Fruit fly (Drosophila melanogaster): ENCODE measurements around the gene tzn.

tzn gene

DNA sequence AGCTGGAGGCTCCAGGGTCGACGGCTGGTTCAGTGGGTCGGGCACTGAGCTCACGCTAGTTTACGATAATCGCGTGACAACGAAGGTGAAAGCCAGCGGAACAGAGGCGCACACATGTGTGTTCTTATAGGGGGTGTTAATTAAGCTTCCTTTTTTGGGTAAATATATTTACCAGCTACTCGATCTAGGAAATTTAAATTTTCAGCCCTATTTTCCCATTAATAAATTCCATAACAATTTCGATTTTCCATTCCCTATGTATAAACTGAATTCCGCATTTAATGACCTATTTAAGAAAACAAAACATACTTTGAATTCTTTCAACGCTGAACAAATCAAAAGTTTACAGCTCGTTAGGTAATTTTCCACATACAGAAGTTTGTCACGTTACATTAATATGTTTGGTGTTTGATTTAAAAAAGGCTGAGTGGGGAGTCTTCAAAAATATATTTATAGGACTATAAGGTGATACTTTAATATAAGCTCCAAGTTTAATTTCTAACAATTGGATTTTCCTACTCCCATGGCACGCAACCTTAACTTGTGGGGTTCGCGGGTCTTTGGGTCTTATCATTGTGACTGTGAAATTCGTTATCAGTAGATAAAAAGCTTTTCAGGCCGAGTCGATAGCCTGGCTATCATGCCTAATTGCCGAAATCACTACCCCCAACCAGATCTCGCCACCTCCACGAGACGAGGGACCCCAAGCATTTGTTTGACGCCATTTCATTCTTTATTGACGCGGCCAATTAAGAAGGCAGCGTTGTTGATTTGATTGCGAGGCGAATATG, 38.8 kb downstream of the tzn start, which contains the start of gene CG13255 (continued):
- TF ChIP-seq unc-4 (GFP tag; IDR thresholded peaks at IDR 0.05; ENCODE audit: partially characterized antibody) (no peak), onecut (GFP tag; IDR thresholded peaks at IDR 0.05) (no peak), CG4404 (GFP tag; IDR thresholded peaks at IDR 0.05) (no peak), ind (GFP tag; optimal IDR thresholded peaks at IDR 0.05) (peak; percentile 53), CG2199 (GFP tag; IDR thresholded peaks at IDR 0.05) (no peak), Eip74EF (GFP tag; optimal IDR thresholded peaks at IDR 0.05) (peak in 1 of 2 experiments; percentile 24), CG13424 (tag; optimal IDR thresholded peaks at IDR 0.05) (peak; percentile 54), CG17568 (GFP tag; optimal IDR thresholded peaks at IDR 0.05) (no peak), dm (GFP tag; optimal IDR thresholded peaks at IDR 0.05) (no peak), CG6254 (GFP tag; optimal IDR thresholded peaks at IDR 0.05) (no peak), Nf-YA (GFP tag; IDR thresholded peaks at IDR 0.05) (no peak), chinmo (GFP tag; IDR thresholded peaks at IDR 0.05; ENCODE audit: partially characterized antibody) (no peak), sd (tag; optimal IDR thresholded peaks at IDR 0.05) (peak; percentile 11), CG7556 (GFP tag; optimal IDR thresholded peaks at IDR 0.05) (peak; percentile 69), Hmx (GFP tag; optimal IDR thresholded peaks at IDR 0.05) (peak; percentile 48), CG13287 (GFP tag; IDR thresholded peaks at IDR 0.05; ENCODE audit: partially characterized antibody) (no peak), CG11723 (GFP tag; optimal IDR thresholded peaks at IDR 0.05) (peak; percentile 14), peb (GFP tag; IDR thresholded peaks at IDR 0.05) (no peak), CG11504 (tag; optimal IDR thresholded peaks at IDR 0.05) (peak; percentile 66), CG8359 (GFP tag; optimal IDR thresholded peaks at IDR 0.05; ENCODE audit: borderline replicate concordance) (no peak), CG18476 (GFP tag; optimal IDR thresholded peaks at IDR 0.05) (no peak), NFAT (GFP tag; IDR thresholded peaks at IDR 0.05) (peak; percentile 42; the same call in 1 of the 2 replicates), CG18619 (GFP tag; optimal IDR thresholded peaks at IDR 0.05) (peak; percentile 38), Bteb2 (GFP tag; optimal IDR thresholded peaks at IDR 0.05) (peak; percentile 47), CG17385 (GFP tag; optimal IDR thresholded peaks at IDR 0.05) (peak; percentile 54), sens (GFP tag) (peak; percentile 54), CG6654 (GFP tag; optimal IDR thresholded peaks at IDR 0.05) (peak; percentile 18), ash1 (GFP tag; optimal IDR thresholded peaks at IDR 0.05) (no peak), D19A (tag; optimal IDR thresholded peaks at IDR 0.05) (peak; percentile 16), CG6175 (GFP tag; IDR thresholded peaks at IDR 0.05) (no peak), CG2116 (GFP tag; optimal IDR thresholded peaks at IDR 0.05) (no peak), Med (GFP tag) (peak; percentile 74), CG12659 (GFP tag; optimal IDR thresholded peaks at IDR 0.05) (peak; percentile 55), kay (GFP tag; optimal IDR thresholded peaks at IDR 0.05) (no peak), CG3847 (GFP tag; IDR thresholded peaks at IDR 0.05) (no peak), lola (GFP tag; optimal IDR thresholded peaks at IDR 0.05) (no peak), ac (GFP tag; optimal IDR thresholded peaks at IDR 0.05) (no peak), CG17612 (GFP tag; IDR thresholded peaks at IDR 0.05) (no peak), Chrac-16 (GFP tag; optimal IDR thresholded peaks at IDR 0.05) (peak; percentile 34), oc (tag; optimal IDR thresholded peaks at IDR 0.05) (no peak), psq (GFP tag; optimal IDR thresholded peaks at IDR 0.05) (no peak), CG11456 (GFP tag; IDR thresholded peaks at IDR 0.05) (peak; percentile 78; the same call in 2 of the 3 replicates), eve (GFP tag; optimal IDR thresholded peaks at IDR 0.05) (no peak), CG15601 (tag; optimal IDR thresholded peaks at IDR 0.05) (no peak), Vsx1 (GFP tag; optimal IDR thresholded peaks at IDR 0.05) (peak; percentile 74), gt (GFP tag; IDR thresholded peaks at IDR 0.05) (no peak), sug (tag; optimal IDR thresholded peaks at IDR 0.05) (peak; percentile 95), Opbp (GFP tag; IDR thresholded peaks at IDR 0.05; ENCODE audit: partially characterized antibody) (no peak)
